Fruit fly (Drosophila melanogaster) whole organism, embryonic: ENCODE results near the gene CG13001.

ENCODE experiments used
- Atf-2 ChIP-seq: fragments of 200-800 bp; sonication (Bioruptor generic); optimal IDR thresholded peaks from 2 replicates; lab custom pipeline; 2016; ENCODE audit warnings: missing biosample characterization, missing genetic modification characterization
- Bteb2 ChIP-seq: fragments of 200-800 bp; sonication (Bioruptor generic); optimal IDR thresholded peaks from 2 replicates; lab custom pipeline; 2016; ENCODE audit warnings: missing biosample characterization, missing genetic modification characterization
- CG10267 ChIP-seq: fragments of 200-800 bp; sonication (Bioruptor generic); optimal IDR thresholded peaks from 2 replicates; lab custom pipeline; 2018; ENCODE audit warnings: missing biosample characterization, mild to moderate bottlenecking, missing genetic modification characterization, moderate library complexity
- CG10979 ChIP-seq: fragments of 200-800 bp; sonication (Bioruptor generic); optimal IDR thresholded peaks from 2 replicates; lab custom pipeline; 2018; ENCODE audit warnings: missing biosample characterization, mild to moderate bottlenecking, missing genetic modification characterization, moderate library complexity
- CG13287 ChIP-seq: fragments of 200-800 bp; sonication (Bioruptor generic); IDR thresholded peaks from 2 replicates; pipeline ENCODE4 v1.3.6; 2022; ENCODE audit warnings: missing biosample characterization, missing genetic modification characterization; ENCODE audit not compliant: partially characterized antibody
- CG13894 ChIP-seq: fragments of 200-800 bp; sonication (Bioruptor generic); optimal IDR thresholded peaks from 3 replicates; lab custom pipeline; 2018; ENCODE audit warnings: missing biosample characterization, mild to moderate bottlenecking, missing genetic modification characterization, moderate library complexity
- CG15269 ChIP-seq: fragments of 200-800 bp; sonication (Bioruptor generic); optimal IDR thresholded peaks from 2 replicates; lab custom pipeline; 2018; ENCODE audit warnings: missing biosample characterization, mild to moderate bottlenecking, missing genetic modification characterization, moderate library complexity
- CG15479 ChIP-seq: fragments of 200-800 bp; sonication (Bioruptor generic); optimal IDR thresholded peaks from 3 replicates; lab custom pipeline; 2019; ENCODE audit warnings: missing biosample characterization, mild to moderate bottlenecking, missing genetic modification characterization, moderate library complexity
- CG1647 ChIP-seq: fragments of 200-800 bp; sonication (Bioruptor generic); optimal IDR thresholded peaks from 3 replicates; lab custom pipeline; 2016; ENCODE audit warnings: missing biosample characterization, missing genetic modification characterization
- CG30403 ChIP-seq: fragments of 200-800 bp; sonication (Bioruptor generic); optimal IDR thresholded peaks from 3 replicates; lab custom pipeline; 2016; ENCODE audit warnings: missing biosample characterization, missing genetic modification characterization
- CG3065 ChIP-seq: fragments of 200-800 bp; sonication (Bioruptor generic); optimal IDR thresholded peaks from 2 replicates; lab custom pipeline; 2016; ENCODE audit warnings: missing biosample characterization, missing genetic modification characterization
- CG32532 ChIP-seq: fragments of 200-800 bp; sonication (Bioruptor generic); IDR thresholded peaks from 2 replicates; pipeline ENCODE4 v1.3.6; 2022; ENCODE audit warnings: missing biosample characterization, missing genetic modification characterization
- CG34376 ChIP-seq: fragments of 200-800 bp; sonication (Bioruptor generic); optimal IDR thresholded peaks from 2 replicates; lab custom pipeline; 2018; ENCODE audit warnings: missing biosample characterization, mild to moderate bottlenecking, missing genetic modification characterization
- CG4707 ChIP-seq: fragments of 200-800 bp; sonication (Bioruptor generic); optimal IDR thresholded peaks from 2 replicates; lab custom pipeline; 2018; ENCODE audit warnings: missing biosample characterization, mild to moderate bottlenecking, missing genetic modification characterization, moderate library complexity
- CG7786 ChIP-seq: fragments of 200-800 bp; sonication (Bioruptor generic); optimal IDR thresholded peaks from 2 replicates; lab custom pipeline; 2016; ENCODE audit warnings: missing biosample characterization, missing genetic modification characterization
- CG7839 ChIP-seq: fragments of 200-800 bp; sonication (Bioruptor generic); optimal IDR thresholded peaks from 3 replicates; lab custom pipeline; 2018; ENCODE audit warnings: missing biosample characterization, mild to moderate bottlenecking, missing genetic modification characterization, moderate library complexity
- CG8290 ChIP-seq, 3 experiments: fragments of 200-800 bp; sonication (Bioruptor generic); optimal IDR thresholded peaks; 2 replicates each; lab custom pipeline; 2016 to 2019; ENCODE audit warnings: missing biosample characterization in 3 of 3, missing genetic modification characterization in 3 of 3, mild to moderate bottlenecking in 2 of 3, moderate library complexity in 1 of 3
- CG8924 ChIP-seq: fragments of 200-800 bp; optimal IDR thresholded peaks from 3 replicates; lab custom pipeline; 2019; ENCODE audit warnings: missing biosample characterization, mild to moderate bottlenecking, missing genetic modification characterization, moderate library complexity
- CG8944 ChIP-seq: fragments of 200-800 bp; sonication (Bioruptor generic); optimal IDR thresholded peaks from 3 replicates; lab custom pipeline; 2016; ENCODE audit warnings: missing biosample characterization, missing genetic modification characterization
- CG9727 ChIP-seq: fragments of 200-800 bp; sonication (Bioruptor generic); optimal IDR thresholded peaks from 3 replicates; lab custom pipeline; 2017; ENCODE audit warnings: missing biosample characterization, mild to moderate bottlenecking, missing genetic modification characterization
- Dbx ChIP-seq: fragments of 200-800 bp; sonication (Bioruptor generic); IDR thresholded peaks from 3 replicates; pipeline ENCODE4 v1.3.6; 2022; ENCODE audit warnings: missing biosample characterization, missing genetic modification characterization
- Deaf1 ChIP-seq: fragments of 200-800 bp; optimal IDR thresholded peaks from 3 replicates; lab custom pipeline; 2019; ENCODE audit warnings: missing biosample characterization, mild to moderate bottlenecking, missing genetic modification characterization, moderate library complexity
- Dll ChIP-seq: fragments of 200-800 bp; sonication (Bioruptor generic); IDR thresholded peaks from 4 replicates; pipeline ENCODE4 v1.3.6; 2022; ENCODE audit warnings: missing biosample characterization, missing genetic modification characterization; ENCODE audit not compliant: partially characterized antibody
- Doc2 ChIP-seq: fragments of 200-800 bp; sonication (Bioruptor generic); IDR thresholded peaks from 2 replicates; pipeline ENCODE4 v1.3.6; 2022; ENCODE audit warnings: missing biosample characterization, missing genetic modification characterization
- Gsc ChIP-seq: fragments of 200-800 bp; sonication (Bioruptor generic); IDR thresholded peaks from 2 replicates; pipeline ENCODE4 v1.3.6; 2022; ENCODE audit warnings: missing biosample characterization, missing genetic modification characterization
- Hr3 ChIP-seq: fragments of 200-800 bp; sonication (Bioruptor generic); optimal IDR thresholded peaks from 3 replicates; lab custom pipeline; 2016; ENCODE audit warnings: missing biosample characterization, missing genetic modification characterization
- Hr78 ChIP-seq, 2 experiments: fragments of 200-800 bp in 1 of 2; fragments of >200 bp in 1 of 2; sonication (Bioruptor generic) in 1 of 2; optimal IDR thresholded peaks; 2 replicates each; lab custom pipeline; 2017 to 2019; ENCODE audit warnings: missing biosample characterization in 2 of 2, missing genetic modification characterization in 2 of 2, mild to moderate bottlenecking in 1 of 2, moderate library complexity in 1 of 2
- Jarid2 ChIP-seq: fragments of 200-800 bp; sonication (Bioruptor generic); optimal IDR thresholded peaks from 3 replicates; lab custom pipeline; 2017; ENCODE audit warnings: mild to moderate bottlenecking, missing biosample characterization, missing genetic modification reagents, missing genetic modification characterization
- Meics ChIP-seq: fragments of 200-800 bp; sonication (Bioruptor generic); optimal IDR thresholded peaks from 2 replicates; lab custom pipeline; 2017; ENCODE audit warnings: missing biosample characterization, mild to moderate bottlenecking, missing genetic modification characterization
- Optix ChIP-seq: fragments of 200-800 bp; sonication (Bioruptor generic); IDR thresholded peaks from 3 replicates; pipeline ENCODE4 v1.3.6; 2022; ENCODE audit warnings: missing biosample characterization, missing genetic modification characterization
- Ravus ChIP-seq: fragments of 200-800 bp; sonication (Bioruptor generic); IDR thresholded peaks from 2 replicates; pipeline ENCODE4 v1.3.6; 2022; ENCODE audit warnings: missing biosample characterization, missing genetic modification characterization
- abd-A ChIP-seq: fragments of 200-800 bp; sonication (Bioruptor generic); optimal IDR thresholded peaks from 3 replicates; lab custom pipeline; 2019; ENCODE audit warnings: missing biosample characterization, mild to moderate bottlenecking, missing genetic modification characterization, moderate library complexity
- chif ChIP-seq, 2 experiments: fragments of 200-800 bp; sonication (Bioruptor generic); optimal IDR thresholded peaks; 3 replicates each; lab custom pipeline; 2016; ENCODE audit warnings: missing biosample characterization in 2 of 2, missing genetic modification characterization in 2 of 2
- dan ChIP-seq: fragments of 200-800 bp; sonication (Bioruptor generic); IDR thresholded peaks from 2 replicates; pipeline ENCODE4 v1.3.6; 2022; ENCODE audit warnings: missing biosample characterization, missing genetic modification characterization
- ems ChIP-seq: fragments of 200-800 bp; sonication (Bioruptor generic); optimal IDR thresholded peaks from 3 replicates; lab custom pipeline; 2016; ENCODE audit warnings: missing biosample characterization, missing genetic modification characterization
- en ChIP-seq: fragments of 200-800 bp; sonication (Bioruptor generic); optimal IDR thresholded peaks from 2 replicates; lab custom pipeline; 2016; ENCODE audit warnings: missing biosample characterization, missing genetic modification characterization
- exex ChIP-seq: fragments of 200-800 bp; sonication (Bioruptor generic); optimal IDR thresholded peaks from 4 replicates; lab custom pipeline; 2018; ENCODE audit warnings: missing biosample characterization, mild to moderate bottlenecking, missing genetic modification characterization, moderate library complexity
- gt ChIP-seq: fragments of 200-800 bp; sonication (Bioruptor generic); IDR thresholded peaks from 2 replicates; pipeline ENCODE4 v1.3.6; 2022; ENCODE audit warnings: missing biosample characterization, missing genetic modification characterization
- hbn ChIP-seq: fragments of 200-800 bp; sonication (Bioruptor generic); IDR thresholded peaks from 2 replicates; pipeline ENCODE4 v1.3.6; 2022; ENCODE audit warnings: missing biosample characterization, missing genetic modification characterization; ENCODE audit not compliant: partially characterized antibody
- odd ChIP-seq: fragments of 200-800 bp; sonication (Bioruptor generic); optimal IDR thresholded peaks from 2 replicates; lab custom pipeline; 2017; ENCODE audit warnings: missing biosample characterization, mild to moderate bottlenecking, missing genetic modification characterization
- pan ChIP-seq, 4 experiments: fragments of >200 bp in 3 of 4; fragments of 200-800 bp in 1 of 4; sonication (Bioruptor generic) in 1 of 4; optimal IDR thresholded peaks in 3 of 4; IDR thresholded peaks in 1 of 4; 2 replicates each; pipeline versions ENCODE4 v1.3.6 to Lab custom; 2017 to 2022; ENCODE audit warnings: missing biosample characterization in 2 of 4, missing genetic modification characterization in 2 of 4, mixed read lengths in 1 of 4
- psq ChIP-seq: fragments of 200-800 bp; sonication (Bioruptor generic); optimal IDR thresholded peaks from 2 replicates; lab custom pipeline; 2017; ENCODE audit warnings: missing biosample characterization, missing genetic modification characterization
- pum ChIP-seq: fragments of 200-800 bp; sonication (Bioruptor generic); optimal IDR thresholded peaks from 2 replicates; lab custom pipeline; 2016; ENCODE audit warnings: missing biosample characterization, missing genetic modification characterization
- run ChIP-seq: fragments of 200-800 bp; sonication (Bioruptor generic); optimal IDR thresholded peaks from 3 replicates; lab custom pipeline; 2018; ENCODE audit warnings: missing biosample characterization, mild to moderate bottlenecking, missing genetic modification characterization
- sna ChIP-seq: fragments of 200-800 bp; sonication (Bioruptor generic); IDR thresholded peaks from 2 replicates; pipeline ENCODE4 v1.3.6; 2022; ENCODE audit warnings: missing biosample characterization, missing genetic modification characterization; ENCODE audit not compliant: partially characterized antibody
- sug ChIP-seq: fragments of 200-800 bp; optimal IDR thresholded peaks from 2 replicates; lab custom pipeline; 2019; ENCODE audit warnings: missing biosample characterization, mild to moderate bottlenecking, missing genetic modification characterization, moderate library complexity
- wek ChIP-seq: fragments of 200-800 bp; sonication (Bioruptor generic); optimal IDR thresholded peaks from 3 replicates; lab custom pipeline; 2018; ENCODE audit warnings: missing biosample characterization, mild to moderate bottlenecking, missing genetic modification characterization, moderate library complexity
- zen2 ChIP-seq: fragments of 200-800 bp; sonication (Bioruptor generic); IDR thresholded peaks from 3 replicates; pipeline ENCODE4 v1.3.6; 2022; ENCODE audit warnings: missing biosample characterization, missing genetic modification characterization; ENCODE audit not compliant: partially characterized antibody
- zfh2 ChIP-seq: fragments of 200-800 bp; sonication (Bioruptor generic); optimal IDR thresholded peaks from 2 replicates; lab custom pipeline; 2016; ENCODE audit warnings: missing biosample characterization, missing genetic modification characterization

CG13001 gene

dm6 chrX:16944049-16944532, 1.4 kb upstream of the CG13001 start:
- TF ChIP-seq CG34376 (GFP tag; lab: Kevin White, UChicago): peak; percentile 54
- peak; percentile 42 for TF ChIP-seq Hr3 (GFP tag; lab: Kevin White, UChicago)
- no peak for TF ChIP-seq CG8290 (GFP tag; optimal IDR thresholded peaks at IDR 0.05; lab: Kevin White, UChicago)
- TF ChIP-seq CG8290 (tag; optimal IDR thresholded peaks at IDR 0.05; lab: Kevin White, UChicago): no peak
- no peak for TF ChIP-seq zen2 (GFP tag; lab: Robert Waterston, UW)
- TF ChIP-seq CG1647 (GFP tag; lab: Kevin White, UChicago): no peak
- TF ChIP-seq pan (optimal IDR thresholded peaks at IDR 0.05; lab: Kevin White, UChicago): no peak
- TF ChIP-seq pan (GFP tag; optimal IDR thresholded peaks at IDR 0.05 in 1 of 2, IDR thresholded peaks at IDR 0.05 in 1 of 2): peak in 1 of 2 experiments; percentile 61
- TF ChIP-seq Hr78 (GFP tag; optimal IDR thresholded peaks at IDR 0.05; lab: Kevin White, UChicago): no peak
- TF ChIP-seq odd (GFP tag; lab: Kevin White, UChicago): peak; percentile 8
- TF ChIP-seq CG15479 (GFP tag; lab: Kevin White, UChicago): peak; percentile 23
- peak; percentile 49; the same call in 2 of the 3 replicates for TF ChIP-seq Dbx
- TF ChIP-seq exex (tag; lab: Kevin White, UChicago): peak; percentile 84
- peak; percentile 87 for TF ChIP-seq CG7839
- peak; percentile 30 for TF ChIP-seq CG10979 (tag; lab: Kevin White, UChicago)
- TF ChIP-seq Doc2 (GFP tag; lab: Robert Waterston, UW): no peak
- TF ChIP-seq CG8944 (GFP tag; lab: Kevin White, UChicago): no peak
- no peak for TF ChIP-seq psq (GFP tag; lab: Kevin White, UChicago)
- TF ChIP-seq Dll (GFP tag; lab: Robert Waterston, UW): no peak
- TF ChIP-seq hbn (GFP tag; lab: Robert Waterston, UW): no peak
- TF ChIP-seq pum: no peak
- TF ChIP-seq CG8924: peak; percentile 74
- TF ChIP-seq Jarid2: no peak
- no peak for TF ChIP-seq CG3065 (GFP tag; lab: Kevin White, UChicago)
- TF ChIP-seq abd-A: peak; percentile 19
- TF ChIP-seq wek: no peak
- TF ChIP-seq zfh2: no peak
- no peak for TF ChIP-seq Bteb2 (GFP tag; lab: Kevin White, UChicago)
- no peak for TF ChIP-seq Optix (GFP tag; lab: Robert Waterston, UW)
- TF ChIP-seq CG7786 (GFP tag; lab: Kevin White, UChicago): no peak
- TF ChIP-seq dan (GFP tag; lab: Robert Waterston, UW): no peak
- peak; percentile 47 for TF ChIP-seq sug (tag; lab: Kevin White, UChicago)
- peak; percentile 88 for TF ChIP-seq CG15269
- TF ChIP-seq CG13894: peak; percentile 60
- no peak for TF ChIP-seq ems (GFP tag; lab: Kevin White, UChicago)
- no peak for TF ChIP-seq CG13287 (GFP tag; lab: Robert Waterston, UW)
- TF ChIP-seq Gsc (GFP tag; lab: Robert Waterston, UW): no peak
- TF ChIP-seq chif (GFP tag; optimal IDR thresholded peaks at IDR 0.05; lab: Kevin White, UChicago): no peak
- TF ChIP-seq sna (GFP tag; lab: Robert Waterston, UW): no peak
- TF ChIP-seq run (tag; lab: Kevin White, UChicago): peak; percentile 53
- no peak for TF ChIP-seq gt (GFP tag; lab: Robert Waterston, UW)
- TF ChIP-seq Ravus (GFP tag; lab: Robert Waterston, UW): no peak
- TF ChIP-seq CG30403 (GFP tag; lab: Kevin White, UChicago): peak; percentile 48
- peak; percentile 53 for TF ChIP-seq CG10267 (tag; lab: Kevin White, UChicago)
- no peak for TF ChIP-seq Atf-2
- TF ChIP-seq CG4707: no peak
- peak; percentile 85 for TF ChIP-seq Meics (GFP tag; lab: Kevin White, UChicago)
- peak; percentile 57 for TF ChIP-seq Deaf1 (tag; lab: Kevin White, UChicago)
- no peak for TF ChIP-seq en (GFP tag; lab: Kevin White, UChicago)
- peak; percentile 62 for TF ChIP-seq CG9727 (GFP tag; lab: Kevin White, UChicago)
- TF ChIP-seq CG32532 (GFP tag; lab: Robert Waterston, UW): peak; percentile 67; the same call in 1 of the 2 replicates
